Fruit fly (Drosophila melanogaster) whole organism, wandering third instar larva: ENCODE data around the gene CG18284.

ENCODE experiments used
- Dfd ChIP-seq: fragments of >200 bp; optimal IDR thresholded peaks from 2 replicates; lab custom pipeline; 2017; ENCODE audit warnings: missing biosample characterization, missing genetic modification characterization
- GATAd ChIP-seq: sonication (Bioruptor generic); optimal IDR thresholded peaks from 2 replicates; lab custom pipeline; 2016; ENCODE audit warnings: missing biosample characterization, missing genetic modification characterization
- HLH106 ChIP-seq: fragments of 200-800 bp; optimal IDR thresholded peaks from 3 replicates; lab custom pipeline; 2019; ENCODE audit warnings: missing biosample characterization, mild to moderate bottlenecking, missing genetic modification characterization, moderate library complexity
- Hnf4 ChIP-seq: fragments of 200-800 bp; sonication (Bioruptor generic); optimal IDR thresholded peaks from 2 replicates; lab custom pipeline; 2016; ENCODE audit warnings: missing biosample characterization, mild to moderate bottlenecking, missing genetic modification characterization
- Hr83 ChIP-seq: fragments of 200-300 bp; sonication (Bioruptor generic); optimal IDR thresholded peaks from 2 replicates; lab custom pipeline; 2016; ENCODE audit warnings: missing biosample characterization, mild to moderate bottlenecking, missing genetic modification characterization, moderate library complexity; ENCODE audit not compliant: poor library complexity, severe bottlenecking
- Myc ChIP-seq: fragments of >200 bp; optimal IDR thresholded peaks from 2 replicates; lab custom pipeline; 2017
- OdsH ChIP-seq: fragments of 200-800 bp; sonication (Bioruptor generic); optimal IDR thresholded peaks from 2 replicates; lab custom pipeline; 2016; ENCODE audit warnings: missing biosample characterization, mild to moderate bottlenecking, missing genetic modification characterization
- Rel ChIP-seq, 2 experiments: fragments of 200-800 bp; sonication (Bioruptor generic) in 1 of 2; optimal IDR thresholded peaks; 2 replicates in 1 of 2; 3 replicates in 1 of 2; lab custom pipeline; 2016 to 2019; ENCODE audit warnings: mild to moderate bottlenecking in 2 of 2, missing biosample characterization in 2 of 2, missing genetic modification characterization in 2 of 2, moderate library complexity in 1 of 2
- Sp1 ChIP-seq: fragments of 200-800 bp; sonication (Bioruptor generic); optimal IDR thresholded peaks from 3 replicates; lab custom pipeline; 2019; ENCODE audit warnings: missing biosample characterization, mild to moderate bottlenecking, missing genetic modification characterization, moderate library complexity
- br ChIP-seq: fragments of 200-800 bp; sonication (Bioruptor generic); optimal IDR thresholded peaks from 2 replicates; lab custom pipeline; 2016; ENCODE audit warnings: missing biosample characterization, missing genetic modification characterization
- brk ChIP-seq: fragments of 200-800 bp; sonication (Bioruptor generic); optimal IDR thresholded peaks from 2 replicates; lab custom pipeline; 2016; ENCODE audit warnings: missing biosample characterization, mild to moderate bottlenecking, missing genetic modification characterization
- dl ChIP-seq, 2 experiments: fragments of 175-275, 200-275 bp in 1 of 2; fragments of 200-275 bp in 1 of 2; sonication (Bioruptor generic); optimal IDR thresholded peaks; lab custom pipeline; 2018; ENCODE audit warnings: mild to moderate bottlenecking in 2 of 2, missing biosample characterization in 2 of 2, missing genetic modification characterization in 2 of 2, moderate library complexity in 2 of 2; ENCODE audit not compliant: partially characterized antibody in 2 of 2, insufficient read depth in 1 of 2
- dmrt93B ChIP-seq: fragments of 200-800 bp; sonication (Bioruptor generic); optimal IDR thresholded peaks from 2 replicates; lab custom pipeline; 2018; ENCODE audit warnings: missing biosample characterization, mild to moderate bottlenecking, missing genetic modification characterization
- dsf ChIP-seq: sonication (Bioruptor generic); optimal IDR thresholded peaks from 2 replicates; lab custom pipeline; 2016; ENCODE audit warnings: missing biosample characterization, missing genetic modification characterization, borderline replicate concordance
- ey ChIP-seq: fragments of 200-800 bp; sonication (Bioruptor generic); optimal IDR thresholded peaks from 2 replicates; lab custom pipeline; 2016; ENCODE audit warnings: missing biosample characterization, missing genetic modification characterization
- foxo ChIP-seq, 2 experiments: fragments of 200-800 bp; sonication (Bioruptor generic); optimal IDR thresholded peaks; 2 replicates in 1 of 2; 3 replicates in 1 of 2; lab custom pipeline; 2016 to 2017; ENCODE audit warnings: missing biosample characterization in 2 of 2, missing genetic modification characterization in 2 of 2
- fru ChIP-seq: fragments of 200-800 bp; sonication (Bioruptor generic); optimal IDR thresholded peaks from 3 replicates; lab custom pipeline; 2016; ENCODE audit warnings: missing biosample characterization, mild to moderate bottlenecking, missing genetic modification characterization
- h ChIP-seq: fragments of 200-800 bp; sonication (Bioruptor generic); optimal IDR thresholded peaks from 3 replicates; lab custom pipeline; 2016; ENCODE audit warnings: missing biosample characterization, mild to moderate bottlenecking, missing genetic modification characterization
- jim ChIP-seq: fragments of 175-275, 200-325 bp; sonication (Bioruptor generic); optimal IDR thresholded peaks from 2 replicates; lab custom pipeline; 2016; ENCODE audit warnings: missing biosample characterization, mild to moderate bottlenecking, missing genetic modification characterization
- pan ChIP-seq: fragments of >200 bp; optimal IDR thresholded peaks from 2 replicates; lab custom pipeline; 2017
- psq ChIP-seq: fragments of 200-800 bp; sonication (Bioruptor generic); optimal IDR thresholded peaks from 3 replicates; lab custom pipeline; 2017; ENCODE audit warnings: missing biosample characterization, mild to moderate bottlenecking, missing genetic modification characterization, moderate library complexity
- rgr ChIP-seq: fragments of 200-800 bp; sonication (Bioruptor generic); optimal IDR thresholded peaks from 3 replicates; lab custom pipeline; 2016; ENCODE audit warnings: missing biosample characterization, mild to moderate bottlenecking, missing genetic modification characterization
- sv ChIP-seq: fragments of 200-800 bp; sonication (Bioruptor generic); optimal IDR thresholded peaks from 3 replicates; lab custom pipeline; 2016; ENCODE audit warnings: missing biosample characterization, missing genetic modification characterization
- tai ChIP-seq: sonication (Bioruptor generic); optimal IDR thresholded peaks from 2 replicates; lab custom pipeline; 2016; ENCODE audit warnings: missing biosample characterization, missing genetic modification characterization
- usp ChIP-seq: fragments of >200 bp; optimal IDR thresholded peaks from 2 replicates; lab custom pipeline; 2017; ENCODE audit warnings: missing biosample characterization, missing genetic modification characterization
- woc ChIP-seq: sonication (Bioruptor generic); optimal IDR thresholded peaks from 2 replicates; lab custom pipeline; 2016; ENCODE audit warnings: missing biosample characterization, mild to moderate bottlenecking, missing genetic modification characterization

Gene CG18284

DNA sequence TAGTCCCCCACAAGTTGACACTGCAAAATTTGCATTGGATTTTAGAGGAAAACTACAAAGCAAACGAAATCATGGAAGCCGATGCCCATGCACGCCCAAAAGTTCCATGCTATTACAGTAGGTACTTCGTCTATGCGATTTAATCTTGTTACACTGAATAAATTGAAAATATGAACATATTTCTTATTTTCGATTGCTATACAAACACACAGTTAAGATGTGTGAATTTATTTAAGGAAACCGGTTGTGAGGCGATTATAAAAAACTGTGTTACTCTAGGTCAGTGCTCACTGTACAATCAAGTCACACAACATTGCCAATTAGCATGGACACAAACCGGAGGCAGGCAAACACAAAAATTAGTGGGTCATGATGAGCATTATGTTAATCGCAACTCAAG, 21.8 kb downstream of the CG18284 start:
- TF ChIP-seq fru (GFP tag; lab: Kevin White, UChicago) (peak; percentile 22), jim (GFP tag; lab: Kevin White, UChicago) (no peak), OdsH (GFP tag; lab: Kevin White, UChicago) (peak; percentile 19), sv (GFP tag; lab: Kevin White, UChicago) (peak; percentile 70), Hnf4 (GFP tag; lab: Kevin White, UChicago) (peak; percentile 16), Dfd (GFP tag; lab: Kevin White, UChicago) (no peak), foxo (GFP tag; optimal IDR thresholded peaks at IDR 0.05; lab: Kevin White, UChicago) (peak in 1 of 2 experiments; percentile 50), ey (GFP tag; lab: Kevin White, UChicago) (peak; percentile 56), br (GFP tag; lab: Kevin White, UChicago) (peak; percentile 12), HLH106 (tag; lab: Kevin White, UChicago) (peak; percentile 33), rgr (GFP tag; lab: Kevin White, UChicago) (peak; percentile 54), h (GFP tag; lab: Kevin White, UChicago) (peak; percentile 45), brk (GFP tag; lab: Kevin White, UChicago) (no peak)
- TF ChIP-seq, all 38 proteins: peak for 10

DNA sequence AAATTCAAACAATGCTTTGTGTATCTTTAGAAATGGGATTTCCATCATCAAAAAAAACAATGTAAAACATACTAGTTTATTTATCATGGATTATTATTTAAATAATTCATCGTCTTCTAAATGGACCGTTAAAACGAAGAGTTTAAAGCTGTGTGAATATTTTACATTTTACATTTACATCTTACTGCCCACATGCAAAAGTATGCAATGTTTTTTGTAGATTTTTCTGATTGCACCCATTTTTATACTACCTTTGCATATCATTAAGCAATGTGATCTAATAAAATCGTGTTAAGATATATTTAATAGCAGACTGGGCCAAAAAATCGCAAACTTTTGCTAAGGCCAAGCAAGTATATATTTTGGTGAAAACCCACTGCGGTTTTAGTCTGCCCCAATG, 27.8 kb downstream of the CG18284 start:
- TF ChIP-seq HLH106 (tag; lab: Kevin White, UChicago) (no peak), Myc (lab: Kevin White, UChicago) (peak; percentile 41)

DNA sequence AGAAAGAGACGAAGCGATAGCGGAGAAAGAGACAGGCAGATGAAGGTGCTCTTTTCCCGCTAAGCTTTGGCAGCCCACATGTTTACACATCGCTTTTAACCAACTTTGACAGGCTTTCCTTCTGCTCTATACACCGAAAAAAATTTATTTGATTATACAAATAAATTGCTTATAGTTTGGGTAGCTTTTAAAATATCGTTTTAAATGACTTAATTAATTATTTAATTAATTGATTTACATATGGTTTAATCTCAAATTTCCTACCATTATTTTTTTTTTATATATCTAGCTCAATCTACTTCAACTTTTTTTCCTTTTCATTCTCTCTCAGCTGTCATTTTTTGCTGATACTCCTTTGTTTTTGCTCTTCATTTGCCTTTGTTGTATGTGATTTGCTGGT, 29.2 kb downstream of the CG18284 start:
- TF ChIP-seq Hnf4 (GFP tag; lab: Kevin White, UChicago) (no peak), foxo (GFP tag; optimal IDR thresholded peaks at IDR 0.05; lab: Kevin White, UChicago) (no peak), HLH106 (tag; lab: Kevin White, UChicago) (peak; percentile 9), Hr83 (GFP tag; lab: Kevin White, UChicago) (no peak), dl (GFP tag; optimal IDR thresholded peaks at IDR 0.05; lab: Kevin White, UChicago; ENCODE audit: insufficient read depth in 1 of 2, partially characterized antibody in 2 of 2) (no peak), psq (GFP tag; lab: Kevin White, UChicago) (peak; percentile 2), dsf (GFP tag; lab: Kevin White, UChicago) (no peak), h (GFP tag; lab: Kevin White, UChicago) (no peak)

DNA sequence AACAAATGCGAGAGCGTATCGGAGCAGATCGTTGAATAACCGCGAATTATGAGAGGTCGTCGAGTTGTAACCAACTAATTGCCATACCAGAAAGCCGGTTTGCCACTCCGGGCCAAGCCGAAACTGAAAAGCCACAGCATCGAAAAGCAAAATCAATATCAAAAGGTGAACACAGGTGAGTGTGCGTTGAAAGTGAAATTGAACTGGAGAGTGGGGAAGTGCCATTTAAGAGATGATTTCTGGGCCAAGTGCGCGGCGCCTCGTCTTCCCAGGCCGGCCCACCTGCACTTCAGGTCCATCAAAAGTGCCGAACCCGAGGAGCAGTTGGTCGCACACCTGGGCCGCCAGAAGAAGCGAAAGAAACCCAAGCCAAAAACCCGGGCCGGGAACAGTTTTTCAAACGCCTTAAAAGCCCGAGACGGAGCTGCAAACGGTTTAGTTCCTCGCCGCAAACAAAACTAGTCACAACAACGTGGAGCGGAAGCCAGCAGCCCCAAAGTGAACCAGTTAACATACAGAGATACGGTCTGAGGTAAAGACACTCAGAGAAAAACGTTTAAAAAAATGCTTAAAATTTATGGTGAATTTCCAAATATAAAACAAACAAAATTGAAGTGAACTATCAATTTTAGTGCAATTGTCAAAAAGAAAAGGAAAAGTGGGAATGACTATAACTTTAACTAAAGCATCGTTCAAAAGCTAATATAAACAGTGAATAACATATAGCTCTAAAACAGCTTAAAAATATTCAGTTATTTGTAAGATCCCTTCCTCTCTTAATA, 33.4 kb downstream of the CG18284 start, which contains the start of gene CG17104:
Gene CG17104 (plus strand): TSS at position 266 of the 782 bp plus-strand sequence.
- TF ChIP-seq rgr (GFP tag; lab: Kevin White, UChicago): peak; percentile 58
- no peak for TF ChIP-seq dmrt93B (GFP tag; lab: Kevin White, UChicago)
- peak; percentile 29 for TF ChIP-seq Hnf4 (GFP tag; lab: Kevin White, UChicago)
- peak; percentile 63 for TF ChIP-seq h (GFP tag; lab: Kevin White, UChicago)
- peak; percentile 54 for TF ChIP-seq HLH106 (tag; lab: Kevin White, UChicago)
- TF ChIP-seq woc: peak; percentile 55
- no peak for TF ChIP-seq Rel (GFP tag; optimal IDR thresholded peaks at IDR 0.05; lab: Kevin White, UChicago)
- no peak for TF ChIP-seq Rel (tag; optimal IDR thresholded peaks at IDR 0.05; lab: Kevin White, UChicago)
- TF ChIP-seq pan (lab: Kevin White, UChicago): no peak
- peak; percentile 44 for TF ChIP-seq ey (GFP tag; lab: Kevin White, UChicago)
- TF ChIP-seq tai (GFP tag; lab: Kevin White, UChicago): peak; percentile 32
- TF ChIP-seq GATAd (GFP tag; lab: Kevin White, UChicago): no peak
- TF ChIP-seq Sp1 (GFP tag; lab: Kevin White, UChicago): peak; percentile 46
- TF ChIP-seq br (GFP tag; lab: Kevin White, UChicago): peak; percentile 33
- peak; percentile 75 for TF ChIP-seq fru (GFP tag; lab: Kevin White, UChicago)
- peak in 1 of 2 experiments; percentile 60 for TF ChIP-seq foxo (GFP tag; optimal IDR thresholded peaks at IDR 0.05; lab: Kevin White, UChicago)
- peak; percentile 48 for TF ChIP-seq OdsH (GFP tag; lab: Kevin White, UChicago)
- TF ChIP-seq, all 38 proteins: peak for 12

DNA sequence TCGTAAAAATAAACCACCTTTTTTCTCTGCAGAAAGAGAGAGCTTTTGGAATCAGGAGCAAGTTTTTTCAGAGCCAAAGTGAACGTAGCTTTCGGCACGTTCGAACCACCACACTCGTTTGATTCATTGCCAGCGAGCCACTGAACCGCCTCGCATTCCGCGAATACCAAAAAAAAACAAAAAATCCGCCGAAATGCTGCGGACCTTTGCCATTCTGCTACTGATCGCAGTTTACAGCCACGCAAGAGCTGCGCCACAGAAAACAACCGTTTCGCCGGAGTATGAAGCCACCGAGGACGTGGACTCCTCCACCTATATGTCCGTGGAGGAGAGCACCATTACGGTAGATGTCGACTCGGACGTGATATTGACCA, 33.9 kb downstream of the CG18284 start:
- no peak for TF ChIP-seq usp (GFP tag; lab: Kevin White, UChicago)
- TF ChIP-seq fru (GFP tag; lab: Kevin White, UChicago): peak; percentile 13
- no peak for TF ChIP-seq GATAd (GFP tag; lab: Kevin White, UChicago)
